Fruit fly (Drosophila melanogaster) whole organism, embryonic: ENCODE data around the gene CG9471.

ENCODE experiments used
- Awh ChIP-seq: fragments of 200-800 bp; sonication (Bioruptor generic); IDR thresholded peaks from 2 replicates; pipeline ENCODE4, ENCODE4 v1.3.6; 2022; ENCODE audit warnings: missing biosample characterization, missing genetic modification characterization
- Bgb ChIP-seq: fragments of 200-800 bp; sonication (Bioruptor generic); IDR thresholded peaks from 2 replicates; pipeline ENCODE4 v1.3.6; 2022; ENCODE audit warnings: missing biosample characterization, missing genetic modification characterization; ENCODE audit not compliant: partially characterized antibody
- BtbVII ChIP-seq: fragments of 200-800 bp; sonication (Bioruptor generic); optimal IDR thresholded peaks from 3 replicates; lab custom pipeline; 2017; ENCODE audit warnings: missing biosample characterization, mild to moderate bottlenecking, missing genetic modification characterization
- C15 ChIP-seq: fragments of 200-800 bp; sonication (Bioruptor generic); IDR thresholded peaks from 3 replicates; pipeline ENCODE4 v1.3.6; 2022; ENCODE audit warnings: missing biosample characterization, missing genetic modification characterization
- CG11723 ChIP-seq: fragments of 200-800 bp; sonication (Bioruptor generic); optimal IDR thresholded peaks from 2 replicates; lab custom pipeline; 2017; ENCODE audit warnings: missing biosample characterization, mild to moderate bottlenecking, missing genetic modification characterization
- CG13287 ChIP-seq: fragments of 200-800 bp; sonication (Bioruptor generic); IDR thresholded peaks from 2 replicates; pipeline ENCODE4 v1.3.6; 2022; ENCODE audit warnings: missing biosample characterization, missing genetic modification characterization; ENCODE audit not compliant: partially characterized antibody
- CG13894 ChIP-seq: fragments of 200-800 bp; sonication (Bioruptor generic); optimal IDR thresholded peaks from 3 replicates; lab custom pipeline; 2018; ENCODE audit warnings: missing biosample characterization, mild to moderate bottlenecking, missing genetic modification characterization, moderate library complexity
- CG1529 ChIP-seq: fragments of 200-800 bp; sonication (Bioruptor generic); optimal IDR thresholded peaks from 3 replicates; lab custom pipeline; 2018; ENCODE audit warnings: missing biosample characterization, missing genetic modification characterization
- CG15514 ChIP-seq: fragments of 200-800 bp; sonication (Bioruptor generic); optimal IDR thresholded peaks from 3 replicates; lab custom pipeline; 2017; ENCODE audit warnings: missing biosample characterization, missing genetic modification characterization, mild to moderate bottlenecking, moderate library complexity, missing genetic modification reagents
- CG16813 ChIP-seq: fragments of 200-800 bp; sonication (Bioruptor generic); IDR thresholded peaks from 3 replicates; pipeline ENCODE4 v1.3.6; 2022; ENCODE audit warnings: missing biosample characterization, missing genetic modification characterization; ENCODE audit not compliant: partially characterized antibody
- CG2129 ChIP-seq: fragments of 200-800 bp; sonication (Bioruptor generic); IDR thresholded peaks from 2 replicates; pipeline ENCODE4 v1.3.6; 2022; ENCODE audit warnings: missing biosample characterization, missing genetic modification characterization; ENCODE audit not compliant: partially characterized antibody
- CG33557 ChIP-seq: fragments of 200-800 bp; sonication (Bioruptor generic); optimal IDR thresholded peaks from 2 replicates; lab custom pipeline; 2019; ENCODE audit warnings: missing biosample characterization, mild to moderate bottlenecking, missing genetic modification characterization, moderate library complexity
- CG34224 ChIP-seq: fragments of 200-800 bp; sonication (Bioruptor generic); IDR thresholded peaks from 3 replicates; pipeline ENCODE4 v1.3.6; 2022; ENCODE audit warnings: missing biosample characterization, missing genetic modification characterization; ENCODE audit not compliant: partially characterized antibody
- CG34422 ChIP-seq: fragments of 200-800 bp; sonication (Bioruptor generic); IDR thresholded peaks from 3 replicates; pipeline ENCODE4 v1.3.6; 2022; ENCODE audit warnings: missing biosample characterization, missing genetic modification characterization
- CG4730 ChIP-seq: fragments of 200-800 bp; sonication (Bioruptor generic); IDR thresholded peaks from 2 replicates; pipeline ENCODE4 v1.3.6; 2022; ENCODE audit warnings: missing biosample characterization, missing genetic modification characterization
- CG4820 ChIP-seq: fragments of 200-800 bp; sonication (Bioruptor generic); optimal IDR thresholded peaks from 3 replicates; lab custom pipeline; 2016; ENCODE audit warnings: missing biosample characterization, missing genetic modification characterization
- CG6254 ChIP-seq: fragments of 200-800 bp; sonication (Bioruptor generic); optimal IDR thresholded peaks from 3 replicates; lab custom pipeline; 2017; ENCODE audit warnings: mild to moderate bottlenecking, missing biosample characterization, missing genetic modification reagents, missing genetic modification characterization
- CG6791 ChIP-seq: fragments of 200-800 bp; sonication (Bioruptor generic); IDR thresholded peaks from 3 replicates; pipeline ENCODE4 v1.3.6; 2022; ENCODE audit warnings: missing biosample characterization, missing genetic modification characterization; ENCODE audit not compliant: partially characterized antibody
- CG7928 ChIP-seq: fragments of 200-800 bp; sonication (Bioruptor generic); optimal IDR thresholded peaks from 2 replicates; lab custom pipeline; 2017; ENCODE audit warnings: missing biosample characterization, mild to moderate bottlenecking, missing genetic modification characterization
- CG7963 ChIP-seq: fragments of 200-800 bp; sonication (Bioruptor generic); IDR thresholded peaks from 3 replicates; pipeline ENCODE4 v1.3.6; 2022; ENCODE audit warnings: missing biosample characterization, missing genetic modification characterization; ENCODE audit not compliant: partially characterized antibody
- CG7987 ChIP-seq: fragments of 200-800 bp; sonication (Bioruptor generic); optimal IDR thresholded peaks from 2 replicates; lab custom pipeline; 2018; ENCODE audit warnings: missing biosample characterization, mild to moderate bottlenecking, missing genetic modification characterization, moderate library complexity
- CG9215 ChIP-seq: fragments of 200-800 bp; sonication (Bioruptor generic); IDR thresholded peaks from 2 replicates; pipeline ENCODE4 v1.3.6; 2022; ENCODE audit warnings: missing biosample characterization, missing genetic modification characterization
- Chrac-16 ChIP-seq: fragments of 200-800 bp; sonication (Bioruptor generic); optimal IDR thresholded peaks from 3 replicates; lab custom pipeline; 2016; ENCODE audit warnings: missing biosample characterization, missing genetic modification characterization
- Dek ChIP-seq: fragments of 200-800 bp; sonication (Bioruptor generic); optimal IDR thresholded peaks from 3 replicates; lab custom pipeline; 2019; ENCODE audit warnings: missing biosample characterization, mild to moderate bottlenecking, missing genetic modification characterization, moderate library complexity
- Dfd ChIP-seq, 2 experiments: fragments of >200 bp; optimal IDR thresholded peaks; 2 replicates each; lab custom pipeline; 2017; ENCODE audit warnings: missing biosample characterization in 2 of 2, missing genetic modification characterization in 2 of 2
- Dip2 ChIP-seq: fragments of 200-800 bp; sonication (Bioruptor generic); IDR thresholded peaks from 2 replicates; pipeline ENCODE4 v1.3.6; 2022; ENCODE audit warnings: missing biosample characterization, missing genetic modification characterization
- Doc3 ChIP-seq: fragments of 200-800 bp; sonication (Bioruptor generic); IDR thresholded peaks from 3 replicates; pipeline ENCODE4 v1.3.6; 2022; ENCODE audit warnings: missing biosample characterization, missing genetic modification characterization; ENCODE audit not compliant: partially characterized antibody
- Ets65A ChIP-seq: fragments of 200-800 bp; sonication (Bioruptor generic); peaks from one replicate; lab custom pipeline; 2016; ENCODE audit warnings: missing biosample characterization, missing genetic modification characterization
- Fer3 ChIP-seq: fragments of 200-800 bp; sonication (Bioruptor generic); optimal IDR thresholded peaks from 2 replicates; lab custom pipeline; 2018; ENCODE audit warnings: missing biosample characterization, mild to moderate bottlenecking, missing genetic modification characterization, moderate library complexity
- Gsc ChIP-seq: fragments of 200-800 bp; sonication (Bioruptor generic); IDR thresholded peaks from 2 replicates; pipeline ENCODE4 v1.3.6; 2022; ENCODE audit warnings: missing biosample characterization, missing genetic modification characterization
- HmgD ChIP-seq: fragments of 200-800 bp; sonication (Bioruptor generic); optimal IDR thresholded peaks from 3 replicates; lab custom pipeline; 2016; ENCODE audit warnings: missing biosample characterization, missing genetic modification characterization
- HmgZ ChIP-seq: fragments of 200-800 bp; sonication (Bioruptor generic); optimal IDR thresholded peaks from 2 replicates; lab custom pipeline; 2018; ENCODE audit warnings: missing biosample characterization, mild to moderate bottlenecking, missing genetic modification characterization
- Hsf ChIP-seq: fragments of 200-800 bp; sonication (Bioruptor generic); optimal IDR thresholded peaks from 3 replicates; lab custom pipeline; 2016; ENCODE audit warnings: missing biosample characterization, missing genetic modification characterization
- Myb ChIP-seq: fragments of 200-800 bp; sonication (Bioruptor generic); optimal IDR thresholded peaks from 2 replicates; lab custom pipeline; 2016; ENCODE audit warnings: missing biosample characterization, missing genetic modification characterization
- Neu2 ChIP-seq: fragments of 200-800 bp; sonication (Bioruptor generic); optimal IDR thresholded peaks from 3 replicates; lab custom pipeline; 2016; ENCODE audit warnings: missing biosample characterization, missing genetic modification characterization, borderline replicate concordance
- Poxn ChIP-seq: fragments of 200-800 bp; sonication (Bioruptor generic); IDR thresholded peaks from 2 replicates; pipeline ENCODE4 v1.3.6; 2022; ENCODE audit warnings: missing biosample characterization, missing genetic modification characterization
- Scr ChIP-seq: fragments of 200-800 bp; sonication (Bioruptor generic); IDR thresholded peaks from 2 replicates; pipeline ENCODE4 v1.3.6; 2022; ENCODE audit warnings: missing biosample characterization, missing genetic modification characterization; ENCODE audit not compliant: partially characterized antibody
- Sin3A ChIP-seq: fragments of >200 bp; optimal IDR thresholded peaks from 2 replicates; lab custom pipeline; 2018
- chinmo ChIP-seq: fragments of 200-800 bp; sonication (Bioruptor generic); IDR thresholded peaks from 4 replicates; pipeline ENCODE4 v1.3.6; 2022; ENCODE audit warnings: missing biosample characterization, missing genetic modification characterization; ENCODE audit not compliant: partially characterized antibody
- crol ChIP-seq: fragments of 200-800 bp; sonication (Bioruptor generic); IDR thresholded peaks from 2 replicates; pipeline ENCODE4 v1.3.6; 2022; ENCODE audit warnings: missing biosample characterization, missing genetic modification characterization
- crp ChIP-seq, 2 experiments: fragments of 200-800 bp; sonication (Bioruptor generic); optimal IDR thresholded peaks; 2 replicates in 1 of 2; 3 replicates in 1 of 2; lab custom pipeline; 2017; ENCODE audit warnings: missing biosample characterization in 2 of 2, missing genetic modification characterization in 2 of 2, mild to moderate bottlenecking in 1 of 2, moderate library complexity in 1 of 2
- dati ChIP-seq: fragments of 200-800 bp; sonication (Bioruptor generic); IDR thresholded peaks from 2 replicates; pipeline ENCODE4 v1.3.6; 2022; ENCODE audit warnings: missing biosample characterization, missing genetic modification characterization
- exex ChIP-seq: fragments of 200-800 bp; sonication (Bioruptor generic); optimal IDR thresholded peaks from 4 replicates; lab custom pipeline; 2018; ENCODE audit warnings: missing biosample characterization, mild to moderate bottlenecking, missing genetic modification characterization, moderate library complexity
- ham ChIP-seq: fragments of 200-800 bp; sonication (Bioruptor generic); IDR thresholded peaks from 2 replicates; pipeline ENCODE4 v1.3.6; 2022; ENCODE audit warnings: missing biosample characterization, missing genetic modification characterization
- hbn ChIP-seq: fragments of 200-800 bp; sonication (Bioruptor generic); IDR thresholded peaks from 2 replicates; pipeline ENCODE4 v1.3.6; 2022; ENCODE audit warnings: missing biosample characterization, missing genetic modification characterization; ENCODE audit not compliant: partially characterized antibody
- insv ChIP-seq, 2 experiments: fragments of 200-800 bp; sonication (Bioruptor generic); optimal IDR thresholded peaks; 3 replicates each; lab custom pipeline; 2016 to 2018; ENCODE audit warnings: missing biosample characterization in 2 of 2, missing genetic modification characterization in 2 of 2
- pzg ChIP-seq: fragments of 200-800 bp; sonication (Bioruptor generic); optimal IDR thresholded peaks from 3 replicates; lab custom pipeline; 2018; ENCODE audit warnings: missing biosample characterization, mild to moderate bottlenecking, missing genetic modification characterization, moderate library complexity
- seq ChIP-seq: fragments of 200-800 bp; sonication (Bioruptor generic); IDR thresholded peaks from 2 replicates; pipeline ENCODE4 v1.3.6; 2022; ENCODE audit warnings: missing biosample characterization, missing genetic modification characterization
- sima ChIP-seq: fragments of 200-800 bp; sonication (Bioruptor generic); optimal IDR thresholded peaks from 2 replicates; lab custom pipeline; 2016; ENCODE audit warnings: missing biosample characterization, missing genetic modification characterization
- wdn ChIP-seq: fragments of 200-800 bp; sonication (Bioruptor generic); IDR thresholded peaks from 2 replicates; pipeline ENCODE4 v1.3.6; 2022; ENCODE audit warnings: missing biosample characterization, missing genetic modification characterization

The CG9471 gene

dm6 chr3R:9754487-9754886 lies 16.9 kb downstream of the CG9471 start, which contains the start of gene Tti1 (continued):
- TF ChIP-seq Hsf (no peak), Dip2 (no peak), Myb (GFP tag; lab: Kevin White, UChicago) (no peak), ham (GFP tag; lab: Robert Waterston, UW) (no peak), CG13894 (tag; lab: Kevin White, UChicago) (no peak), CG13287 (GFP tag; lab: Robert Waterston, UW) (peak; percentile 73), crp (GFP tag; optimal IDR thresholded peaks at IDR 0.05; lab: Kevin White, UChicago) (peak; percentile 39 to 91), C15 (GFP tag; lab: Robert Waterston, UW) (no peak), Dek (tag; lab: Kevin White, UChicago) (no peak), CG9215 (GFP tag; lab: Robert Waterston, UW) (no peak), CG6791 (GFP tag; lab: Robert Waterston, UW) (peak; percentile 61; the same call in 2 of the 3 replicates), CG16813 (GFP tag; lab: Robert Waterston, UW) (no peak), sima (GFP tag; lab: Kevin White, UChicago) (no peak), Awh (no peak), CG2129 (GFP tag; lab: Robert Waterston, UW) (0 out of 2 replicates have a peak, but pooled peaks have one; percentile 14), CG11723 (no peak), wdn (GFP tag; lab: Robert Waterston, UW) (no peak), exex (tag; lab: Kevin White, UChicago) (no peak), Ets65A (GFP tag; lab: Kevin White, UChicago) (no peak), CG4820 (GFP tag; lab: Kevin White, UChicago) (no peak), pzg (GFP tag; lab: Kevin White, UChicago) (peak; percentile 56), CG7963 (0 out of 3 replicates have a peak, but pooled peaks have one; percentile 48), CG33557 (GFP tag; lab: Kevin White, UChicago) (no peak), Chrac-16 (no peak), Doc3 (GFP tag; lab: Robert Waterston, UW) (0 out of 3 replicates have a peak, but pooled peaks have one; percentile 43), chinmo (GFP tag; lab: Robert Waterston, UW) (0 out of 4 replicates have a peak, but pooled peaks have one; percentile 56), Sin3A (lab: Kevin White, UChicago) (peak; percentile 26), Fer3 (tag; lab: Kevin White, UChicago) (no peak), Bgb (GFP tag; lab: Robert Waterston, UW) (peak; percentile 46; the same call in 1 of the 2 replicates), Neu2 (GFP tag; lab: Kevin White, UChicago) (no peak), seq (GFP tag; lab: Robert Waterston, UW) (no peak), Dfd (GFP tag; optimal IDR thresholded peaks at IDR 0.05; lab: Kevin White, UChicago) (no peak), CG34224 (peak; percentile 56; the same call in 2 of the 3 replicates), Poxn (GFP tag; lab: Robert Waterston, UW) (no peak), CG7928 (GFP tag; lab: Kevin White, UChicago) (no peak), dati (no peak), HmgZ (tag; lab: Kevin White, UChicago) (no peak), CG34422 (GFP tag; lab: Robert Waterston, UW) (peak; percentile 34; the same call in 1 of the 3 replicates), CG6254 (GFP tag; lab: Kevin White, UChicago) (no peak), CG4730 (GFP tag; lab: Robert Waterston, UW) (no peak), CG1529 (no peak), insv (GFP tag; optimal IDR thresholded peaks at IDR 0.05; lab: Kevin White, UChicago) (no peak), hbn (GFP tag; lab: Robert Waterston, UW) (peak; percentile 38; the same call in 1 of the 2 replicates), HmgD (no peak), Gsc (GFP tag; lab: Robert Waterston, UW) (no peak), CG7987 (GFP tag; lab: Kevin White, UChicago) (no peak), BtbVII (GFP tag; lab: Kevin White, UChicago) (no peak), CG15514 (GFP tag; lab: Kevin White, UChicago) (peak; percentile 14), Scr (GFP tag; lab: Robert Waterston, UW) (peak; percentile 42; the same call in 1 of the 2 replicates), crol (GFP tag; lab: Robert Waterston, UW) (peak; percentile 77)
